Fruit fly (Drosophila melanogaster) whole organism, embryonic: Measurements from ENCODE around the gene Lim3.

ENCODE experiments used
- Aef1 ChIP-seq: fragments of 200-800 bp; sonication (Bioruptor generic); IDR thresholded peaks from 3 replicates; pipeline ENCODE4 v1.3.6; 2022; ENCODE audit warnings: missing biosample characterization, missing genetic modification characterization
- Atf6 ChIP-seq: fragments of 200-800 bp; sonication (Bioruptor generic); IDR thresholded peaks from 2 replicates; pipeline ENCODE4 v1.3.6; 2022; ENCODE audit warnings: missing biosample characterization, missing genetic modification characterization
- B-H1 ChIP-seq: fragments of 200-800 bp; sonication (Bioruptor generic); IDR thresholded peaks from 3 replicates; pipeline ENCODE4 v1.3.6; 2022; ENCODE audit warnings: missing biosample characterization, missing genetic modification characterization
- Bgb ChIP-seq: fragments of 200-800 bp; sonication (Bioruptor generic); IDR thresholded peaks from 2 replicates; pipeline ENCODE4 v1.3.6; 2022; ENCODE audit warnings: missing biosample characterization, missing genetic modification characterization; ENCODE audit not compliant: partially characterized antibody
- CG10959 ChIP-seq: fragments of 200-800 bp; sonication (Bioruptor generic); IDR thresholded peaks from 2 replicates; pipeline ENCODE4 v1.3.6; 2022; ENCODE audit warnings: missing biosample characterization, missing genetic modification characterization
- CG11504 ChIP-seq: fragments of 200-800 bp; sonication (Bioruptor generic); optimal IDR thresholded peaks from 3 replicates; lab custom pipeline; 2019; ENCODE audit warnings: missing biosample characterization, mild to moderate bottlenecking, missing genetic modification characterization, moderate library complexity
- CG11723 ChIP-seq: fragments of 200-800 bp; sonication (Bioruptor generic); optimal IDR thresholded peaks from 2 replicates; lab custom pipeline; 2017; ENCODE audit warnings: missing biosample characterization, mild to moderate bottlenecking, missing genetic modification characterization
- CG12391 ChIP-seq: fragments of 200-800 bp; sonication (Bioruptor generic); optimal IDR thresholded peaks from 3 replicates; lab custom pipeline; 2018; ENCODE audit warnings: missing biosample characterization, mild to moderate bottlenecking, missing genetic modification characterization, moderate library complexity
- CG12769 ChIP-seq: fragments of 200-800 bp; sonication (Bioruptor generic); optimal IDR thresholded peaks from 2 replicates; lab custom pipeline; 2019; ENCODE audit warnings: missing biosample characterization, mild to moderate bottlenecking, missing genetic modification characterization, moderate library complexity
- CG13296 ChIP-seq: fragments of 200-800 bp; sonication (Bioruptor generic); optimal IDR thresholded peaks from 3 replicates; lab custom pipeline; 2018; ENCODE audit warnings: missing biosample characterization, mild to moderate bottlenecking, missing genetic modification characterization
- CG15601 ChIP-seq: fragments of 200-800 bp; sonication (Bioruptor generic); optimal IDR thresholded peaks from 3 replicates; lab custom pipeline; 2019; ENCODE audit warnings: missing biosample characterization, mild to moderate bottlenecking, missing genetic modification characterization, moderate library complexity
- CG1603 ChIP-seq: fragments of 200-800 bp; sonication (Bioruptor generic); optimal IDR thresholded peaks from 2 replicates; lab custom pipeline; 2019; ENCODE audit warnings: missing biosample characterization, mild to moderate bottlenecking, missing genetic modification characterization, moderate library complexity
- CG17385 ChIP-seq: fragments of 200-800 bp; sonication (Bioruptor generic); optimal IDR thresholded peaks from 3 replicates; lab custom pipeline; 2018; ENCODE audit warnings: missing biosample characterization, mild to moderate bottlenecking, missing genetic modification characterization
- CG17568 ChIP-seq: fragments of 200-800 bp; sonication (Bioruptor generic); optimal IDR thresholded peaks from 2 replicates; lab custom pipeline; 2018; ENCODE audit warnings: missing biosample characterization, mild to moderate bottlenecking, missing genetic modification characterization, moderate library complexity
- CG18262 ChIP-seq: fragments of 200-800 bp; optimal IDR thresholded peaks from 3 replicates; lab custom pipeline; 2019; ENCODE audit warnings: missing biosample characterization, mild to moderate bottlenecking, missing genetic modification characterization, moderate library complexity
- CG31441 ChIP-seq: fragments of 200-800 bp; sonication (Bioruptor generic); IDR thresholded peaks from 2 replicates; pipeline ENCODE4 v1.3.6; 2022; ENCODE audit warnings: missing biosample characterization, missing genetic modification characterization
- CG3163 ChIP-seq: fragments of 200-800 bp; sonication (Bioruptor generic); optimal IDR thresholded peaks from 3 replicates; lab custom pipeline; 2016; ENCODE audit warnings: missing biosample characterization, missing genetic modification characterization
- CG34422 ChIP-seq: fragments of 200-800 bp; sonication (Bioruptor generic); IDR thresholded peaks from 3 replicates; pipeline ENCODE4 v1.3.6; 2022; ENCODE audit warnings: missing biosample characterization, missing genetic modification characterization
- CG3838 ChIP-seq: fragments of 200-800 bp; sonication (Bioruptor generic); optimal IDR thresholded peaks from 3 replicates; lab custom pipeline; 2016; ENCODE audit warnings: missing biosample characterization, missing genetic modification characterization
- CG4730 ChIP-seq: fragments of 200-800 bp; sonication (Bioruptor generic); IDR thresholded peaks from 2 replicates; pipeline ENCODE4 v1.3.6; 2022; ENCODE audit warnings: missing biosample characterization, missing genetic modification characterization
- CG4854 ChIP-seq: fragments of 200-800 bp; sonication (Bioruptor generic); optimal IDR thresholded peaks from 2 replicates; lab custom pipeline; 2016; ENCODE audit warnings: missing biosample characterization, missing genetic modification characterization, inconsistent platforms
- CG9437 ChIP-seq: fragments of 200-800 bp; sonication (Bioruptor generic); optimal IDR thresholded peaks from 2 replicates; lab custom pipeline; 2018; ENCODE audit warnings: missing biosample characterization, mild to moderate bottlenecking, missing genetic modification characterization
- D19A ChIP-seq: fragments of 200-800 bp; optimal IDR thresholded peaks from 3 replicates; lab custom pipeline; 2019; ENCODE audit warnings: missing biosample characterization, mild to moderate bottlenecking, missing genetic modification characterization, moderate library complexity
- Dfd ChIP-seq, 2 experiments: fragments of >200 bp; optimal IDR thresholded peaks; 2 replicates each; lab custom pipeline; 2017; ENCODE audit warnings: missing biosample characterization in 2 of 2, missing genetic modification characterization in 2 of 2
- Dip3 ChIP-seq: fragments of 200-800 bp; sonication (Bioruptor generic); optimal IDR thresholded peaks from 3 replicates; lab custom pipeline; 2016; ENCODE audit warnings: missing biosample characterization, missing genetic modification characterization
- Eip74EF ChIP-seq, 2 experiments: fragments of 200-800 bp in 1 of 2; fragments of >200 bp in 1 of 2; sonication (Bioruptor generic) in 1 of 2; optimal IDR thresholded peaks; 2 replicates each; lab custom pipeline; 2017 to 2019; ENCODE audit warnings: missing biosample characterization in 2 of 2, missing genetic modification characterization in 2 of 2, mild to moderate bottlenecking in 1 of 2, moderate library complexity in 1 of 2
- Fer1 ChIP-seq: fragments of 200-800 bp; sonication (Bioruptor generic); optimal IDR thresholded peaks from 2 replicates; lab custom pipeline; 2017; ENCODE audit warnings: missing biosample characterization, mild to moderate bottlenecking, missing genetic modification characterization
- HLHmδ ChIP-seq: fragments of 200-800 bp; sonication (Bioruptor generic); optimal IDR thresholded peaks from 2 replicates; lab custom pipeline; 2018; ENCODE audit warnings: missing biosample characterization, mild to moderate bottlenecking, missing genetic modification characterization, moderate library complexity
- Hey ChIP-seq: fragments of 200-800 bp; sonication (Bioruptor generic); optimal IDR thresholded peaks from 3 replicates; lab custom pipeline; 2018; ENCODE audit warnings: missing biosample characterization, mild to moderate bottlenecking, missing genetic modification characterization
- Hr3 ChIP-seq: fragments of 200-800 bp; sonication (Bioruptor generic); optimal IDR thresholded peaks from 3 replicates; lab custom pipeline; 2016; ENCODE audit warnings: missing biosample characterization, missing genetic modification characterization
- NFAT ChIP-seq: fragments of 200-800 bp; sonication (Bioruptor generic); IDR thresholded peaks from 2 replicates; pipeline ENCODE4 v1.3.6; 2022; ENCODE audit warnings: missing biosample characterization, missing genetic modification characterization
- Rfx ChIP-seq: fragments of 200-800 bp; sonication (Bioruptor generic); IDR thresholded peaks from 2 replicates; pipeline ENCODE4 v1.3.6; 2022; ENCODE audit warnings: missing biosample characterization, missing genetic modification characterization
- Sry-δ ChIP-seq: fragments of 200-800 bp; sonication (Bioruptor generic); optimal IDR thresholded peaks from 2 replicates; lab custom pipeline; 2016; ENCODE audit warnings: missing biosample characterization, missing genetic modification characterization
- YL-1 ChIP-seq: fragments of 200-800 bp; sonication (Bioruptor generic); optimal IDR thresholded peaks from 3 replicates; lab custom pipeline; 2017; ENCODE audit warnings: missing biosample characterization, mild to moderate bottlenecking, missing genetic modification characterization
- croc ChIP-seq: fragments of 200-800 bp; sonication (Bioruptor generic); conservative IDR thresholded peaks from 3 replicates; pipeline ENCODE4 v1.3.6; 2022; ENCODE audit warnings: missing biosample characterization, missing genetic modification characterization
- dati ChIP-seq: fragments of 200-800 bp; sonication (Bioruptor generic); IDR thresholded peaks from 2 replicates; pipeline ENCODE4 v1.3.6; 2022; ENCODE audit warnings: missing biosample characterization, missing genetic modification characterization
- dysf ChIP-seq: fragments of 200-800 bp; sonication (Bioruptor generic); IDR thresholded peaks from 3 replicates; pipeline ENCODE4 v1.3.6; 2022; ENCODE audit warnings: missing biosample characterization, missing genetic modification characterization
- esg ChIP-seq: fragments of 200-800 bp; sonication (Bioruptor generic); conservative IDR thresholded peaks from 2 replicates; pipeline ENCODE4 v1.3.6; 2022; ENCODE audit warnings: missing biosample characterization, missing genetic modification characterization
- exex ChIP-seq: fragments of 200-800 bp; sonication (Bioruptor generic); optimal IDR thresholded peaks from 4 replicates; lab custom pipeline; 2018; ENCODE audit warnings: missing biosample characterization, mild to moderate bottlenecking, missing genetic modification characterization, moderate library complexity
- gro ChIP-seq: fragments of 200-800 bp; sonication (Bioruptor generic); optimal IDR thresholded peaks from 2 replicates; lab custom pipeline; 2016; ENCODE audit warnings: missing biosample characterization, missing genetic modification characterization
- h ChIP-seq: fragments of >200 bp; optimal IDR thresholded peaks from 2 replicates; lab custom pipeline; 2017
- hb ChIP-seq: fragments of 200-800 bp; sonication (Bioruptor generic); IDR thresholded peaks from 3 replicates; pipeline ENCODE4 v1.3.6; 2022; ENCODE audit warnings: missing biosample characterization, missing genetic modification characterization; ENCODE audit not compliant: partially characterized antibody
- inv ChIP-seq: fragments of 200-800 bp; sonication (Bioruptor generic); IDR thresholded peaks from 2 replicates; pipeline ENCODE4 v1.3.6; 2022; ENCODE audit warnings: missing biosample characterization, missing genetic modification characterization; ENCODE audit not compliant: partially characterized antibody
- nerfin-2 ChIP-seq: fragments of 200-800 bp; sonication (Bioruptor generic); IDR thresholded peaks from 2 replicates; pipeline ENCODE4 v1.3.6; 2022; ENCODE audit warnings: missing biosample characterization, missing genetic modification characterization; ENCODE audit not compliant: partially characterized antibody
- nmo ChIP-seq: fragments of 200-800 bp; sonication (Bioruptor generic); optimal IDR thresholded peaks from 2 replicates; lab custom pipeline; 2018; ENCODE audit warnings: missing biosample characterization, mild to moderate bottlenecking, missing genetic modification characterization, moderate library complexity
- tio ChIP-seq: fragments of 200-800 bp; sonication (Bioruptor generic); optimal IDR thresholded peaks from 2 replicates; lab custom pipeline; 2017; ENCODE audit warnings: missing biosample characterization, missing genetic modification characterization, inconsistent platforms
- tll ChIP-seq, 2 experiments: fragments of 200-800 bp in 1 of 2; fragments of >200 bp in 1 of 2; sonication (Bioruptor generic) in 1 of 2; optimal IDR thresholded peaks; 2 replicates each; lab custom pipeline; 2017 to 2019; ENCODE audit warnings: missing biosample characterization in 2 of 2, missing genetic modification characterization in 2 of 2, mild to moderate bottlenecking in 1 of 2, moderate library complexity in 1 of 2
- vfl ChIP-seq: fragments of 200-800 bp; sonication (Bioruptor generic); optimal IDR thresholded peaks from 2 replicates; lab custom pipeline; 2016; ENCODE audit warnings: missing biosample characterization, missing genetic modification characterization
- vvl ChIP-seq: fragments of 200-800 bp; sonication (Bioruptor generic); IDR thresholded peaks from 2 replicates; pipeline ENCODE4 v1.3.6; 2022; ENCODE audit warnings: missing biosample characterization, missing genetic modification characterization
- zen ChIP-seq: fragments of 200-800 bp; sonication (Bioruptor generic); optimal IDR thresholded peaks from 3 replicates; lab custom pipeline; 2018; ENCODE audit warnings: missing biosample characterization, mild to moderate bottlenecking, missing genetic modification characterization, moderate library complexity
- zen2 ChIP-seq: fragments of 200-800 bp; sonication (Bioruptor generic); IDR thresholded peaks from 3 replicates; pipeline ENCODE4 v1.3.6; 2022; ENCODE audit warnings: missing biosample characterization, missing genetic modification characterization; ENCODE audit not compliant: partially characterized antibody

Lim3 gene

DNA sequence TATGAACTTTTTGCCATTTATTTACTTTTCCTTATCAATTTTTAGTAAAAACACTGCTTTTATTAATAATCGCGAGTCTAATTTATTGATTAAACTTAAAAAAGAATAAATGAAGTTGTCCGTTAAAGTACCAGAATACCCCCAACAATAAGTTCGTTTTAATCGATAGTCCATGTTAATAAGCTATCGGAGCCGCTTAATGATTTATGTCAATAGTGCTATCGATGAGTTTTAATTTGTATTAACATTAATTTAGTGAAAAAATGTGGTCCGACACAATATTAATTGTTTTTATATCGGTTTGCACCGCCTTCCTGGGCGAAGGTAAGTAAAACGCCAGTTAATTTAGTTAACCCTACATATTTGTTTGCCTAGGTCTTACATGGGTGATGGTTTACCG lies 59.3 kb downstream of the Lim3 start, which contains the start of gene CG10470 (continued):
- no peak for TF ChIP-seq Hr3 (GFP tag; lab: Kevin White, UChicago)
- TF ChIP-seq HLHmδ: no peak
- peak; percentile 23 for TF ChIP-seq nmo (GFP tag; lab: Kevin White, UChicago)
- TF ChIP-seq dati (GFP tag; lab: Robert Waterston, UW): no peak
- no peak for TF ChIP-seq Atf6 (GFP tag; lab: Robert Waterston, UW)
- TF ChIP-seq esg (GFP tag; lab: Robert Waterston, UW): no peak
- TF ChIP-seq Eip74EF (GFP tag; optimal IDR thresholded peaks at IDR 0.05; lab: Kevin White, UChicago): no peak
- TF ChIP-seq CG3838 (GFP tag; lab: Kevin White, UChicago): no peak
- TF ChIP-seq tll (GFP tag; optimal IDR thresholded peaks at IDR 0.05; lab: Kevin White, UChicago): no peak
- peak; percentile 80 for TF ChIP-seq nerfin-2
- TF ChIP-seq B-H1: no peak
- TF ChIP-seq CG12769 (tag; lab: Kevin White, UChicago): no peak
- TF ChIP-seq dysf (GFP tag; lab: Robert Waterston, UW): no peak
- no peak for TF ChIP-seq NFAT (GFP tag; lab: Robert Waterston, UW)
- peak; percentile 20 for TF ChIP-seq CG1603 (tag; lab: Kevin White, UChicago)
- peak; percentile 36 for TF ChIP-seq D19A (tag; lab: Kevin White, UChicago)
- TF ChIP-seq Bgb: peak; percentile 79
- no peak for TF ChIP-seq exex (tag; lab: Kevin White, UChicago)
- peak; percentile 51 for TF ChIP-seq zen (tag; lab: Kevin White, UChicago)
- TF ChIP-seq vfl (GFP tag; lab: Kevin White, UChicago): no peak
- no peak for TF ChIP-seq Rfx
- TF ChIP-seq CG11723 (GFP tag; lab: Kevin White, UChicago): no peak
- TF ChIP-seq CG34422 (GFP tag; lab: Robert Waterston, UW): no peak
- peak; percentile 49 for TF ChIP-seq CG12391
- no peak for TF ChIP-seq h
- no peak for TF ChIP-seq Dfd (GFP tag; optimal IDR thresholded peaks at IDR 0.05; lab: Kevin White, UChicago)
- TF ChIP-seq CG15601 (tag; lab: Kevin White, UChicago): peak; percentile 28
- no peak for TF ChIP-seq gro (GFP tag; lab: Kevin White, UChicago)
- no peak for TF ChIP-seq CG4730 (GFP tag; lab: Robert Waterston, UW)
- TF ChIP-seq Aef1: no peak
- no peak for TF ChIP-seq CG13296 (GFP tag; lab: Kevin White, UChicago)
- peak; percentile 34; the same call in 1 of the 2 replicates for TF ChIP-seq CG31441
- peak; percentile 55 for TF ChIP-seq CG11504
- TF ChIP-seq CG4854 (GFP tag; lab: Kevin White, UChicago): no peak
- no peak for TF ChIP-seq CG17568
- TF ChIP-seq croc (GFP tag; lab: Robert Waterston, UW): no peak
- peak; percentile 70; the same call in 2 of the 3 replicates for TF ChIP-seq zen2 (GFP tag; lab: Robert Waterston, UW)
- TF ChIP-seq CG9437 (GFP tag; lab: Kevin White, UChicago): peak; percentile 77
- TF ChIP-seq Sry-δ (GFP tag; lab: Kevin White, UChicago): peak; percentile 71
- no peak for TF ChIP-seq Hey (tag; lab: Kevin White, UChicago)
- TF ChIP-seq CG3163 (GFP tag; lab: Kevin White, UChicago): no peak
- no peak for TF ChIP-seq Dip3 (GFP tag; lab: Kevin White, UChicago)
- peak; percentile 13 for TF ChIP-seq Fer1 (GFP tag; lab: Kevin White, UChicago)
- TF ChIP-seq tio (GFP tag; lab: Kevin White, UChicago): no peak
- TF ChIP-seq CG18262: peak; percentile 49
- no peak for TF ChIP-seq CG10959 (GFP tag; lab: Robert Waterston, UW)
- TF ChIP-seq YL-1 (GFP tag; lab: Kevin White, UChicago): peak; percentile 29
- TF ChIP-seq CG17385: peak; percentile 14
- peak; percentile 72 for TF ChIP-seq inv
- TF ChIP-seq vvl (GFP tag; lab: Robert Waterston, UW): peak; percentile 53; the same call in 1 of the 2 replicates
- peak; percentile 75 for TF ChIP-seq hb (GFP tag; lab: Robert Waterston, UW)
